Worm (Caenorhabditis elegans) whole organism, L3 larva: ENCODE data around the gene R05G6.3.

Experiments used
- ceh-16 ChIP-seq: sonication (generic microtip); optimal IDR thresholded peaks from 2 replicates; lab custom pipeline; 2017; ENCODE audit warnings: missing biosample characterization, missing genetic modification characterization
- ceh-28 ChIP-seq: fragments of 150-350 bp; optimal IDR thresholded peaks from 2 replicates; lab custom pipeline; 2014; ENCODE audit warnings: missing biosample characterization, missing genetic modification reagents, missing genetic modification characterization
- elt-2 ChIP-seq: sonication (generic microtip); optimal IDR thresholded peaks from 2 replicates; lab custom pipeline; 2016; ENCODE audit warnings: missing genetic modification reagents, mild to moderate bottlenecking, missing genetic modification characterization, missing compliant biosample characterization
- elt-3 ChIP-seq, 3 experiments: fragments of 150-350 bp in 1 of 3; sonication (generic microtip) in 2 of 3; optimal IDR thresholded peaks; 2 replicates in 2 of 3; 4 replicates in 1 of 3; lab custom pipeline; 2014 to 2017; ENCODE audit warnings: missing biosample characterization in 3 of 3, missing genetic modification characterization in 3 of 3
- eor-1 ChIP-seq, 2 experiments: fragments of 150-350 bp; optimal IDR thresholded peaks; 2 replicates each; lab custom pipeline; 2014 to 2018; ENCODE audit warnings: missing biosample characterization in 2 of 2, missing genetic modification characterization in 2 of 2
- fos-1 ChIP-seq: fragments of 150-350 bp; optimal IDR thresholded peaks from 2 replicates; lab custom pipeline; 2014; ENCODE audit warnings: missing biosample characterization, missing genetic modification characterization
- lin-39 ChIP-seq: fragments of 150-350 bp; optimal IDR thresholded peaks from 2 replicates; lab custom pipeline; 2018; ENCODE audit warnings: missing biosample characterization, missing genetic modification reagents, missing genetic modification characterization
- lsy-12 ChIP-seq: sonication (generic microtip); optimal IDR thresholded peaks from 2 replicates; lab custom pipeline; 2016; ENCODE audit warnings: mild to moderate bottlenecking, missing genetic modification characterization, missing compliant biosample characterization
- mdl-1 ChIP-seq: fragments of 150-350 bp; optimal IDR thresholded peaks from 2 replicates; lab custom pipeline; 2014; ENCODE audit warnings: missing biosample characterization, missing genetic modification characterization
- mml-1 ChIP-seq: fragments of 150-350 bp; sonication (generic microtip); optimal IDR thresholded peaks from 3 replicates; lab custom pipeline; 2014; ENCODE audit warnings: missing biosample characterization, missing genetic modification characterization
- nhr-23 ChIP-seq: fragments of 150-350 bp; optimal IDR thresholded peaks from 2 replicates; lab custom pipeline; 2014; ENCODE audit warnings: missing biosample characterization, missing genetic modification reagents, missing genetic modification characterization
- nhr-237 ChIP-seq: fragments of 150-350 bp; optimal IDR thresholded peaks from 2 replicates; lab custom pipeline; 2014; ENCODE audit warnings: missing biosample characterization, missing genetic modification characterization
- nhr-25 ChIP-seq: sonication (generic microtip); optimal IDR thresholded peaks from 2 replicates; lab custom pipeline; 2017; ENCODE audit warnings: missing biosample characterization, missing genetic modification characterization
- nhr-28 ChIP-seq: fragments of 150-350 bp; optimal IDR thresholded peaks from 2 replicates; lab custom pipeline; 2014; ENCODE audit warnings: missing biosample characterization, missing genetic modification characterization
- nhr-43 ChIP-seq: sonication (generic microtip); optimal IDR thresholded peaks from 2 replicates; lab custom pipeline; 2016; ENCODE audit warnings: mild to moderate bottlenecking, missing genetic modification characterization, missing compliant biosample characterization; ENCODE audit not compliant: poor library complexity, severe bottlenecking
- nhr-76 ChIP-seq: fragments of 150-350 bp; sonication (generic microtip); optimal IDR thresholded peaks from 5 replicates; lab custom pipeline; 2014; ENCODE audit warnings: missing biosample characterization, missing genetic modification characterization
- nhr-77 ChIP-seq: fragments of 150-350 bp; optimal IDR thresholded peaks from 2 replicates; lab custom pipeline; 2014; ENCODE audit warnings: missing biosample characterization, missing genetic modification characterization
- pha-4 ChIP-seq: fragments of 150-350 bp; optimal IDR thresholded peaks from 2 replicates; lab custom pipeline; 2014; ENCODE audit warnings: missing biosample characterization, missing genetic modification reagents, missing genetic modification characterization
- pqm-1 ChIP-seq: fragments of 150-350 bp; optimal IDR thresholded peaks from 2 replicates; lab custom pipeline; 2017; ENCODE audit warnings: missing biosample characterization, missing genetic modification characterization, inconsistent platforms
- skn-1 ChIP-seq: fragments of 150-350 bp; optimal IDR thresholded peaks from 2 replicates; lab custom pipeline; 2014; ENCODE audit warnings: missing biosample characterization, missing genetic modification characterization
- snpc-4 ChIP-seq: fragments of 150-350 bp; optimal IDR thresholded peaks from 2 replicates; lab custom pipeline; 2014; ENCODE audit warnings: missing biosample characterization, missing genetic modification characterization
- tbx-2 ChIP-seq: sonication (generic microtip); optimal IDR thresholded peaks from 2 replicates; lab custom pipeline; 2016; ENCODE audit warnings: mild to moderate bottlenecking, missing genetic modification characterization, missing compliant biosample characterization
- unc-62 ChIP-seq: fragments of 150-350 bp; sonication (generic microtip); optimal IDR thresholded peaks from 4 replicates; lab custom pipeline; 2014; ENCODE audit warnings: missing biosample characterization, missing genetic modification reagents, missing genetic modification characterization
- zag-1 ChIP-seq: fragments of 150-350 bp; optimal IDR thresholded peaks from 2 replicates; lab custom pipeline; 2014; ENCODE audit warnings: missing biosample characterization, missing genetic modification characterization
- ztf-11 ChIP-seq: fragments of 150-350 bp; optimal IDR thresholded peaks from 2 replicates; lab custom pipeline; 2014; ENCODE audit warnings: missing biosample characterization, missing genetic modification characterization
- ztf-4 ChIP-seq: fragments of 150-350 bp; optimal IDR thresholded peaks from 2 replicates; lab custom pipeline; 2014; ENCODE audit warnings: missing biosample characterization, missing genetic modification characterization

The R05G6.3 gene

DNA sequence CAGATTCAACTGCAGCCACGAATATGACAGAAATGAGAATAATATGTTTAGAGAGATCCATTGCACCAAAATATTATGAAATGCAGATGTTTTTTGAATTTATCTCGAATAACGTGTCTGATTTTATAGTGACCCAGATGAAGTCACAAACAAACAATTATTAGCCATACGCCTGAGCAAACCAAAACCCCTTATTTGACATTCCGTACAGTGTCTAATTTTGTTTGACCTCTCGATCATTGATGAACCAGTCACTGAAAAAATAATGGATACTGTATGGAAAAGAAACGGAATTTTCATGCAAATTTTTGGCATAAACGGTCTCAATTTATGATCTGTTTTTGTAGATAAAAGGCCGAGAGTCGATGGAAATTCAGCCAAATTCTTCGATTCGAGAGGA, at the start of gene R05G6.3, which contains the start of gene R05G6.9:
Gene R05G6.3, plus strand, starts transcription at position 386 of the 400 bp plus-strand sequence.
Gene R05G6.9, minus strand, starts transcription at position 101 of the 400 bp plus-strand sequence.
- TF ChIP-seq nhr-23 (tag; lab: Kevin White, UChicago) (no peak), nhr-77 (tag; lab: Kevin White, UChicago) (no peak)
- TF ChIP-seq, all 47 proteins: peak for 0

DNA sequence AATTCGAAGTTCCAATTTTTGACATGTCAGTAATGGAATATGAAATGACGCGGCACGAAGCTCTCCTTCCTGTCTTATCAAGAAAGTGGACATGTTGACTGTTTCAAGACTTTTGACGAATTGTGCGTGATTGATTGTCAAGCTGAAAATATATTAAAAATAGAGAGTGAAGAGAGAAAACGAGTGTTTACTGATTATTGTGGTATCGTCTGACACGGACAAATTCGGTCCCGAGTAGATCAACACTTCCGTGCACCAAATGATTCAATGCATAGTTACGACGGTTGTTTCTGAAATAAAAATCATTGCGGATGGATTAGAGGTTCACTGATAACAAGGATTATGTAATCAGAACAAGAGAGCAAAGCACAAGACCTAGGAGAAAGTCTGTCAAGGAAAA, 49.2 kb upstream of the R05G6.3 start:
- TF ChIP-seq lin-39 (tag; lab: Kevin White, UChicago) = no peak
- TF ChIP-seq pqm-1 (tag; lab: Kevin White, UChicago) = peak; percentile 36
- no peak for TF ChIP-seq tbx-2
- peak; percentile 62 for TF ChIP-seq elt-2
- TF ChIP-seq ceh-16 (tag; lab: Kevin White, UChicago) = no peak
- TF ChIP-seq, all 47 proteins: peak for 2

DNA sequence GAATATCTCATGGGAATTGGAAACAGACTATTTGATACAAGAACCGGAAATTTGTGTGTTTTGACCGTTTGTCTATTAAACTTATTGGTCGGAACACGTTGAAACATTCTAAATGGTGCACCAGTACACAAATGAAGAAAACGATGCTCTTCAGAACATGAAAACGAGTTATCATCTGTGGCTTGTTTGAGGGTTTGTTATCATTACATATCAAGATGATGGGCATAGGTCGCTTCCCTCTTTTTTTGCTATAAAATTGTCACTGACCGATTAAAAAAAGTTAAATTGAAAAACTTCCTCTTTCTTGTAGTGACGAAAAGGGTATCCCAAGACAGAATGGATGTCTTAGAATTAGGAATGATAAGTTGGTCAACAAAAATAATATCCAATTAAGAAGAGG, 47.7 kb upstream of the R05G6.3 start:
- no peak for TF ChIP-seq nhr-25 (tag; lab: Kevin White, UChicago)
- TF ChIP-seq elt-2 = peak; percentile 42
- TF ChIP-seq, all 47 proteins: peak for 1

DNA sequence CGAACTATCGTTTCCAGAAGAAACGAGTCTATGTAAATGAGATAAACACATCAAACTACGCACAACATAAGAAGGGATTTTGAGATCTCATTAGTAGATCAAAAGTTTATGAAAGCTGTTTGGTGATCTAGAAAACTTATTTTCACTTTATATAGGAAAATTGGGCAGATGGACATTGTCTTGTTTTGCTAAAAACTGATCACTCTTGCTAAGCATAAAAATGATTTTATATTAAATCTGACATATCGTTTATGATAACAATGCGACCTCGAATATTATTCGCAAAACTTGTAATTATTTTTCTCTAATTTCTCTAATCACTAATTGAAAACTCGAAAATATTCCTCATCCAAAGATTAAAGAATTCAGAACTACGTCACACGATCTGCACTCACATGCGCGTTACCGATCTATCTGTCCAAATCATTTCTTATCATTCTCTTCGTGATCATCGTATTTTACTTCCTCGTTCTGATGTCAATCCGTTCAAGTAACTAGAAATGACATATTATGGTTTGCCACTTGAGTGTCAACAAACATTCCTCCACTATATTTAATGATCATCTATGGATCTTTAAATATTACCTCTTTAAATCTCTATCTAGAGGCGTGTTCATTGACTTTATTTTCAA, 46.5 kb upstream of the R05G6.3 start, which contains the start of gene F55G1.7:
Gene F55G1.7, minus strand, starts transcription at position 51 of the 632 bp plus-strand sequence.
- peak in 1 of 3 experiments; percentile 19 for TF ChIP-seq elt-3 (tag; optimal IDR thresholded peaks at IDR 0.05; lab: Kevin White, UChicago)
- TF ChIP-seq pha-4 (tag; lab: Kevin White, UChicago) = no peak
- peak; percentile 37 for TF ChIP-seq nhr-43
- TF ChIP-seq, all 47 proteins: peak for 2

DNA sequence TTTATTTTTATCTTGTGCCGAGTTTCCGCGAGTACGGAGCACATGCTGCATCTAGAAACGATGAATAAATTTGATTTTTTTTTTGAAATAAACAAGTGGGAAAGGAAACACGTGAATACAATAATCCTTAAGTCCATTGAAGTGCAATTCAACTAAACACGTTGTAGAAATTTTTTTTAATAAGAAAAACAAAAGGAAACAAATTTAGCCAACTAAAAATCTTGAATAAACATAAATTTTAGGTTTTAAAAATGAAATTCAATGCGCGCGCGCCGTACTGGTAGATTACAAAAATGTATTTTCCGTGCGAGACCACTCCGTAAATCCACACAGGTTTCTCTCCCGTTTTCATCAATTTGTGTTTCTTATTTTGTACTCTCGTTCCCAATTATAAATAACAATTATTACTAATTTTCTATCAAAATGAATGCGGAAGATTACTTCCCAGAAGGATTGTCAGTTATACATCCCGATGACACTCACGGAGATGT, 43.1 kb upstream of the R05G6.3 start, which contains the start of the genes plk-3 and F55G1.6:
Gene plk-3, minus strand, starts transcription at position 51 of the 491 bp plus-strand sequence.
Gene F55G1.6, plus strand, starts transcription at position 359 of the 491 bp plus-strand sequence.
- TF ChIP-seq pqm-1 (tag; lab: Kevin White, UChicago) = no peak
- no peak for TF ChIP-seq ztf-4
- no peak for TF ChIP-seq nhr-237 (tag; lab: Kevin White, UChicago)
- no peak for TF ChIP-seq eor-1 (tag; optimal IDR thresholded peaks at IDR 0.05; lab: Kevin White, UChicago)
- TF ChIP-seq elt-2 = no peak
- no peak for TF ChIP-seq lsy-12 (tag; lab: Kevin White, UChicago)

DNA sequence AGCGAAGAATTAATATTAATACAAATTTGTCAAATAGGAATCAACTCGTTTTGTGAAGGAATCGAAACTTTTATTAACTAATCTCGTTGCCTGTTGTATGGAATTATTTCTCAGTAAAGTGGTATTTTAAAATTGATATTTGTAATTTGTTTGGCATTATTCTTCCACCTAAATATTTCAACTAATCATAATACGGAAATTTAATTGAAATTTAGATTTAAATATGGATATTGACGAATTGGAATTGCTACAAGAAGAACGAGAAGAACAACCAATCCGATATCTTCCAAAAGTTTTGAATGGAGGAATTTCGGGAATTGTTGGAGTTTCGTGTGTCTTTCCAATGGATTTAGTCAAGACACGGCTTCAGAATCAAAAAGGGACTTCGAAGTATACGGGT, 41.5 kb upstream of the R05G6.3 start, which contains the start of gene slc-25A18.2:
Gene slc-25A18.2, plus strand, starts transcription at position 216 of the 400 bp plus-strand sequence.
- TF ChIP-seq lsy-12 (tag; lab: Kevin White, UChicago) (no peak), ceh-28 (tag; lab: Kevin White, UChicago) (no peak), fos-1 (tag; lab: Kevin White, UChicago) (no peak), zag-1 (tag; lab: Kevin White, UChicago) (no peak), tbx-2 (no peak), nhr-28 (tag; lab: Kevin White, UChicago) (no peak), skn-1 (tag; lab: Kevin White, UChicago) (no peak), snpc-4 (no peak)

DNA sequence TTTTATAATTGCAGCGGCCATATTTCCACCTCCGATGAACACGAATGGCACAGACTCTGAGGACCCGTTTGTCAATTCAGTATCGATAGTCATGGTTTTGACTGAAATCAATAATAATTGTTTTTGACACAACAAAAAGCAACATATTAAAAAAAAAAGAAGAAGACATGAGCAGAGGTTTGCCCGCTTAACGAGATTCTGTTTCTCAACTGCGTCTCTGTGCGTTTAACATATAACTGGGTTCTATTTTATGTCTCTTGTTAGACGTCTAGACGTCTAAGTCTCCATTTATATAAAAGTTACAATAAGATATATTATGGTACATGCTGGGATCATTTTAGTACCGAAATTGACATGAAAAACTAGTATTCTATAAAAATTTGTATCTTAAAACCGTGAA, 39.2 kb upstream of the R05G6.3 start, which contains the start of gene pycr-4:
Gene pycr-4, minus strand, starts transcription at position 101 of the 400 bp plus-strand sequence.
- TF ChIP-seq ceh-16 (tag; lab: Kevin White, UChicago) (no peak), nhr-76 (tag; lab: Kevin White, UChicago) (no peak), ztf-11 (tag; lab: Kevin White, UChicago) (no peak), mml-1 (tag; lab: Kevin White, UChicago) (no peak), unc-62 (GFP tag; lab: Kevin White, UChicago) (no peak), nhr-77 (tag; lab: Kevin White, UChicago) (no peak), lin-39 (tag; lab: Kevin White, UChicago) (no peak), skn-1 (tag; lab: Kevin White, UChicago) (no peak), mdl-1 (no peak)
